Worm (Caenorhabditis elegans): ENCODE data around the gene C09H10.5.

The C09H10.5 gene

DNA sequence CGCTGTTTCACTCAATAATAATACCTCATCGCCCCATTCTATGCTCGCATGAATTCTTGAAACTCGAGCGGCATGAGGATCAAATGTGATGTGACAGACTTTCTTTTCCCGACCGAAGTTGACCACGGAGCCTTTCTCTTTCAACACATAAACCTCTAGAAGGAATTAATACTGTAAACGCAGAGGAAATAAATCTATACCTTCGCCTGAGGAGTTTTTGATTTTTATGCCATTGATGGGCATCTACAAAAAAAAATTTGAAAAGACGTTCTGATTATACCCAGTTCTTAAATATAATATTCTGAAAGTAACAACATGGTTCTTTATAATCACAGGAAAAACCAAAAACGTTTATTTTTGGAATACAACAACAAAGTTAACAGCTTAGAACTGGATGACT, 7.3 kb downstream of the C09H10.5 start, which contains the start of gene nbs-1 (continued):
- TF ChIP-seq hmg-1.2 (GFP tag; IDR thresholded peaks at IDR 0.05) (0 out of 2 replicates have a peak, but pooled peaks have one; percentile 14), F33H1.4 (GFP tag; IDR thresholded peaks at IDR 0.05) (peak; percentile 45), hrde-1 (tag; optimal IDR thresholded peaks at IDR 0.05; ENCODE audit: borderline replicate concordance) (peak; percentile 51), unc-130 (GFP tag; optimal IDR thresholded peaks at IDR 0.05) (no peak), T07F8.4 (tag; optimal IDR thresholded peaks at IDR 0.05) (no peak), sea-2 (GFP tag; IDR thresholded peaks at IDR 0.05) (no peak), cebp-1 (GFP tag; IDR thresholded peaks at IDR 0.05) (no peak), cebp-1 (tag; optimal IDR thresholded peaks at IDR 0.05) (no peak), F52B5.7 (tag; optimal IDR thresholded peaks at IDR 0.05) (no peak), ceh-40 (GFP tag; IDR thresholded peaks at IDR 0.05) (no peak), F55B11.4 (tag; optimal IDR thresholded peaks at IDR 0.05; ENCODE audit: borderline replicate concordance, insufficient read depth) (no peak), Y79H2A.3 (GFP tag; conservative IDR thresholded peaks at IDR 0.05) (no peak), nhr-90 (tag; optimal IDR thresholded peaks at IDR 0.05) (no peak), C06A6.2 (GFP tag; conservative IDR thresholded peaks at IDR 0.05) (no peak), bed-1 (GFP tag; IDR thresholded peaks at IDR 0.05) (no peak), madf-3 (GFP tag; IDR thresholded peaks at IDR 0.05) (peak; percentile 49; the same call in 1 of the 2 replicates), lsl-1 (GFP tag; optimal IDR thresholded peaks at IDR 0.05) (peak; percentile 39), ZK185.1 (tag; optimal IDR thresholded peaks at IDR 0.05; ENCODE audit: poor library complexity, severe bottlenecking) (no peak), C17E4.6 (GFP tag; IDR thresholded peaks at IDR 0.05) (0 out of 2 replicates have a peak, but pooled peaks have one; percentile 34), nfya-2 (GFP tag; IDR thresholded peaks at IDR 0.05) (no peak), K12H6.12 (tag; optimal IDR thresholded peaks at IDR 0.05) (no peak), mel-28 (tag; optimal IDR thresholded peaks at IDR 0.05; ENCODE audit: borderline replicate concordance) (no peak), egl-18 (GFP tag; IDR thresholded peaks at IDR 0.05) (no peak), hlh-26 (GFP tag; conservative IDR thresholded peaks at IDR 0.05) (no peak), B0336.3 (GFP tag; IDR thresholded peaks at IDR 0.05) (peak; percentile 80), gei-17 (GFP tag; optimal IDR thresholded peaks at IDR 0.05) (no peak), egrh-3 (GFP tag; IDR thresholded peaks at IDR 0.05) (no peak), athp-1 (tag; optimal IDR thresholded peaks at IDR 0.05) (peak; percentile 12), pha-4 (tag; optimal IDR thresholded peaks at IDR 0.05) (no peak), nfyb-1 (GFP tag; IDR thresholded peaks at IDR 0.05) (no peak), ceh-58 (GFP tag; IDR thresholded peaks at IDR 0.05) (no peak), repo-1 (tag; optimal IDR thresholded peaks at IDR 0.05) (no peak), ama-1 (optimal IDR thresholded peaks at IDR 0.05) (no peak), ama-1 (GFP tag; optimal IDR thresholded peaks at IDR 0.05) (peak; percentile 7 to 60), B0261.1 (tag; optimal IDR thresholded peaks at IDR 0.05) (no peak), snpc-1.1 (tag; optimal IDR thresholded peaks at IDR 0.05; ENCODE audit: insufficient read depth) (no peak), ztf-6 (GFP tag; IDR thresholded peaks at IDR 0.05) (no peak), B0019.2 (GFP tag; conservative IDR thresholded peaks at IDR 0.05) (no peak), dpl-1 (GFP tag; optimal IDR thresholded peaks at IDR 0.05) (no peak), nhr-80 (tag; optimal IDR thresholded peaks at IDR 0.05) (no peak), sptf-2 (GFP tag; optimal IDR thresholded peaks at IDR 0.05) (no peak), let-526 (GFP tag; IDR thresholded peaks at IDR 0.05) (no peak), nfya-1 (tag; optimal IDR thresholded peaks at IDR 0.05; ENCODE audit: borderline replicate concordance, insufficient read depth) (no peak), dox-1 (GFP tag; IDR thresholded peaks at IDR 0.05) (no peak), tbx-9 (tag; optimal IDR thresholded peaks at IDR 0.05; ENCODE audit: borderline replicate concordance) (no peak), ztf-26 (tag; optimal IDR thresholded peaks at IDR 0.05) (no peak), F37B4.10 (GFP tag; IDR thresholded peaks at IDR 0.05) (no peak), bed-2 (GFP tag; IDR thresholded peaks at IDR 0.05) (no peak), pbrm-1 (GFP tag; IDR thresholded peaks at IDR 0.05) (no peak), ztf-28 (GFP tag; IDR thresholded peaks at IDR 0.05) (no peak)
